Worm (Caenorhabditis elegans): Measurements from ENCODE around the gene F39B3.7.
A peak's percentile ranks its signal among the peaks of the same experiment; 100 is the strongest.

DNA sequence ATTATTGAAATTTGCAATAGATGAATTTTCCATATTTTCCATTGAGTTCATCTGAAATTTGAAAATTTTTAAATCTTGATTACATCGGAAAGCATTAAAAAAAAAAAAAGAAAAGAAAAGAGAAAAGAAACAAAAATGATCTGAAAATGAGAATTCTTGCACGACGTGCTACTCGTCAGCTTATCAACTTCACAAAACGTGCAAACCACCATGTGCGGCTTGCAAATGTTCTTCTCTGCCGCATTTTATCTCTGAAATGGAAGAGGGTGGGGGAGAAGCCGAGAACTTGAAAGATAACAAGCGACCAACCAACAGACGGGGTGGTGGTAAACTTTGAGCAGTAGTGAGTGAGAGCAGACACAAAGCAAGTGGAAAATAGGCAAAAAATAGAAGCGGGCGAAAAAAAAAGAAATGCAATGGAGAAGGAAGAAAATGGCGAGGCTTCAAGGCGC is 33.2 kb downstream of the F39B3.7 start, which contains the start of gene F31A3.3:
- no peak for TF ChIP-seq F49E8.2 (tag; optimal IDR thresholded peaks at IDR 0.05; ENCODE audit: insufficient read depth)
- peak; percentile 90 for TF ChIP-seq nhr-80 (tag; optimal IDR thresholded peaks at IDR 0.05)
- TF ChIP-seq ztf-25 (GFP tag; IDR thresholded peaks at IDR 0.05): no peak
- TF ChIP-seq attf-5 (GFP tag; optimal IDR thresholded peaks at IDR 0.05): no peak
- TF ChIP-seq madf-8 (GFP tag; conservative IDR thresholded peaks at IDR 0.05): no peak

Data from whole organism, young adult.